Fruit fly (Drosophila melanogaster) whole organism, embryonic: ENCODE measurements around the gene ImpE3.
A peak's percentile ranks its signal among the peaks of the same experiment; 100 is the strongest.

ENCODE experiments used
- ATbp ChIP-seq: fragments of 200-800 bp; sonication (Bioruptor generic); optimal IDR thresholded peaks from 2 replicates; lab custom pipeline; 2017; ENCODE audit warnings: missing biosample characterization, mild to moderate bottlenecking, missing genetic modification characterization, missing genetic modification reagents
- Bdp1 ChIP-seq: fragments of 200-800 bp; sonication (Bioruptor generic); optimal IDR thresholded peaks from 3 replicates; lab custom pipeline; 2016; ENCODE audit warnings: missing biosample characterization, missing genetic modification characterization
- CG10462 ChIP-seq: fragments of 200-800 bp; sonication (Bioruptor generic); optimal IDR thresholded peaks from 2 replicates; lab custom pipeline; 2016; ENCODE audit warnings: missing biosample characterization, missing genetic modification characterization
- CG11398 ChIP-seq: fragments of 200-800 bp; sonication (Bioruptor generic); optimal IDR thresholded peaks from 2 replicates; lab custom pipeline; 2016; ENCODE audit warnings: missing biosample characterization, missing genetic modification characterization
- CG11695 ChIP-seq: fragments of 200-800 bp; sonication (Bioruptor generic); IDR thresholded peaks from 3 replicates; pipeline ENCODE4 v1.3.6; 2022; ENCODE audit warnings: missing biosample characterization, missing genetic modification characterization
- CG11723 ChIP-seq: fragments of 200-800 bp; sonication (Bioruptor generic); optimal IDR thresholded peaks from 2 replicates; lab custom pipeline; 2017; ENCODE audit warnings: missing biosample characterization, mild to moderate bottlenecking, missing genetic modification characterization
- CG14710 ChIP-seq: fragments of 200-800 bp; sonication (Bioruptor generic); optimal IDR thresholded peaks from 3 replicates; lab custom pipeline; 2019; ENCODE audit warnings: missing biosample characterization, mild to moderate bottlenecking, missing genetic modification characterization, moderate library complexity
- CG1792 ChIP-seq: fragments of 200-800 bp; sonication (Bioruptor generic); optimal IDR thresholded peaks from 2 replicates; lab custom pipeline; 2016; ENCODE audit warnings: missing biosample characterization, missing genetic modification characterization
- CG34224 ChIP-seq: fragments of 200-800 bp; sonication (Bioruptor generic); IDR thresholded peaks from 3 replicates; pipeline ENCODE4 v1.3.6; 2022; ENCODE audit warnings: missing biosample characterization, missing genetic modification characterization; ENCODE audit not compliant: partially characterized antibody
- CG43689 ChIP-seq: fragments of 200-800 bp; sonication (Bioruptor generic); IDR thresholded peaks from 2 replicates; pipeline ENCODE4 v1.3.6; 2022; ENCODE audit warnings: missing biosample characterization, missing genetic modification characterization
- CG4424 ChIP-seq: fragments of 200-800 bp; sonication (Bioruptor generic); optimal IDR thresholded peaks from 3 replicates; lab custom pipeline; 2016; ENCODE audit warnings: missing biosample characterization, missing genetic modification characterization
- CG5953 ChIP-seq: fragments of 200-800 bp; sonication (Bioruptor generic); IDR thresholded peaks from 2 replicates; pipeline ENCODE4 v1.3.6; 2022; ENCODE audit warnings: missing biosample characterization, missing genetic modification characterization
- CG7271 ChIP-seq: fragments of 200-800 bp; sonication (Bioruptor generic); optimal IDR thresholded peaks from 2 replicates; lab custom pipeline; 2018; ENCODE audit warnings: missing biosample characterization, mild to moderate bottlenecking, missing genetic modification characterization, moderate library complexity
- CG9727 ChIP-seq: fragments of 200-800 bp; sonication (Bioruptor generic); optimal IDR thresholded peaks from 3 replicates; lab custom pipeline; 2017; ENCODE audit warnings: missing biosample characterization, mild to moderate bottlenecking, missing genetic modification characterization
- Dad ChIP-seq: fragments of 200-800 bp; sonication (Bioruptor generic); optimal IDR thresholded peaks from 3 replicates; lab custom pipeline; 2016; ENCODE audit warnings: missing biosample characterization, missing genetic modification characterization
- HmgD ChIP-seq: fragments of 200-800 bp; sonication (Bioruptor generic); optimal IDR thresholded peaks from 3 replicates; lab custom pipeline; 2016; ENCODE audit warnings: missing biosample characterization, missing genetic modification characterization
- Hr51 ChIP-seq, 2 experiments: fragments of 200-800 bp; sonication (Bioruptor generic); optimal IDR thresholded peaks; 2 replicates in 1 of 2; 3 replicates in 1 of 2; lab custom pipeline; 2016 to 2018; ENCODE audit warnings: missing biosample characterization in 2 of 2, missing genetic modification characterization in 2 of 2, mild to moderate bottlenecking in 1 of 2, moderate library complexity in 1 of 2
- Lpt ChIP-seq: fragments of >200 bp; optimal IDR thresholded peaks from 2 replicates; lab custom pipeline; 2018; ENCODE audit warnings: missing biosample characterization, missing genetic modification characterization
- MBD-R2 ChIP-seq: fragments of 200-800 bp; sonication (Bioruptor generic); IDR thresholded peaks from 2 replicates; pipeline ENCODE4 v1.3.6; 2022; ENCODE audit warnings: missing biosample characterization, missing genetic modification characterization
- MESR4 ChIP-seq: fragments of 200-800 bp; sonication (Bioruptor generic); optimal IDR thresholded peaks from 2 replicates; lab custom pipeline; 2018; ENCODE audit warnings: missing biosample characterization, mild to moderate bottlenecking, missing genetic modification characterization, moderate library complexity
- MTF-1 ChIP-seq: fragments of 200-800 bp; sonication (Bioruptor generic); optimal IDR thresholded peaks from 2 replicates; lab custom pipeline; 2018; ENCODE audit warnings: missing biosample characterization, mild to moderate bottlenecking, missing genetic modification characterization, borderline replicate concordance
- Med ChIP-seq: fragments of 200-800 bp; sonication (Bioruptor generic); peaks from one replicate; lab custom pipeline; 2016; ENCODE audit warnings: missing biosample characterization, missing genetic modification characterization, mild to moderate bottlenecking, inconsistent platforms, moderate library complexity
- NfI ChIP-seq: fragments of 200-800 bp; sonication (Bioruptor generic); optimal IDR thresholded peaks from 3 replicates; lab custom pipeline; 2018; ENCODE audit warnings: missing biosample characterization, mild to moderate bottlenecking, missing genetic modification characterization, moderate library complexity
- Opbp ChIP-seq: fragments of 200-800 bp; sonication (Bioruptor generic); IDR thresholded peaks from 3 replicates; pipeline ENCODE4 v1.3.6; 2022; ENCODE audit warnings: missing biosample characterization, missing genetic modification characterization; ENCODE audit not compliant: partially characterized antibody
- Scr ChIP-seq: fragments of 200-800 bp; sonication (Bioruptor generic); IDR thresholded peaks from 2 replicates; pipeline ENCODE4 v1.3.6; 2022; ENCODE audit warnings: missing biosample characterization, missing genetic modification characterization; ENCODE audit not compliant: partially characterized antibody
- YL-1 ChIP-seq: fragments of 200-800 bp; sonication (Bioruptor generic); optimal IDR thresholded peaks from 3 replicates; lab custom pipeline; 2017; ENCODE audit warnings: missing biosample characterization, mild to moderate bottlenecking, missing genetic modification characterization
- br ChIP-seq: fragments of >200 bp; optimal IDR thresholded peaks from 2 replicates; lab custom pipeline; 2017
- chinmo ChIP-seq: fragments of 200-800 bp; sonication (Bioruptor generic); IDR thresholded peaks from 4 replicates; pipeline ENCODE4 v1.3.6; 2022; ENCODE audit warnings: missing biosample characterization, missing genetic modification characterization; ENCODE audit not compliant: partially characterized antibody
- crol ChIP-seq: fragments of 200-800 bp; sonication (Bioruptor generic); IDR thresholded peaks from 2 replicates; pipeline ENCODE4 v1.3.6; 2022; ENCODE audit warnings: missing biosample characterization, missing genetic modification characterization
- dmrt11E ChIP-seq: fragments of 200-800 bp; sonication (Bioruptor generic); optimal IDR thresholded peaks from 3 replicates; lab custom pipeline; 2018; ENCODE audit warnings: missing biosample characterization, mild to moderate bottlenecking, missing genetic modification characterization, moderate library complexity
- ewg ChIP-seq: fragments of 200-800 bp; sonication (Bioruptor generic); optimal IDR thresholded peaks from 3 replicates; lab custom pipeline; 2017; ENCODE audit warnings: mild to moderate bottlenecking, missing biosample characterization, missing genetic modification reagents, missing genetic modification characterization
- her ChIP-seq: fragments of 200-800 bp; sonication (Bioruptor generic); optimal IDR thresholded peaks from 2 replicates; lab custom pipeline; 2016; ENCODE audit warnings: missing biosample characterization, missing genetic modification characterization
- mam ChIP-seq: fragments of 200-800 bp; sonication (Bioruptor generic); optimal IDR thresholded peaks from 3 replicates; lab custom pipeline; 2016; ENCODE audit warnings: missing biosample characterization, missing genetic modification characterization
- nau ChIP-seq: fragments of 200-800 bp; sonication (Bioruptor generic); optimal IDR thresholded peaks from 3 replicates; lab custom pipeline; 2017; ENCODE audit warnings: missing biosample characterization, mild to moderate bottlenecking, missing genetic modification characterization, missing genetic modification reagents
- nerfin-1 ChIP-seq: fragments of 200-800 bp; sonication (Bioruptor generic); optimal IDR thresholded peaks from 3 replicates; lab custom pipeline; 2019; ENCODE audit warnings: missing biosample characterization, mild to moderate bottlenecking, missing genetic modification characterization, moderate library complexity
- pho ChIP-seq: fragments of 200-800 bp; sonication (Bioruptor generic); optimal IDR thresholded peaks from 2 replicates; lab custom pipeline; 2016; ENCODE audit warnings: missing biosample characterization, missing genetic modification characterization
- sens-2 ChIP-seq: fragments of 200-800 bp; sonication (Bioruptor generic); IDR thresholded peaks from 2 replicates; pipeline ENCODE4 v1.3.6; 2022; ENCODE audit warnings: missing biosample characterization, missing genetic modification characterization
- seq ChIP-seq: fragments of 200-800 bp; sonication (Bioruptor generic); IDR thresholded peaks from 2 replicates; pipeline ENCODE4 v1.3.6; 2022; ENCODE audit warnings: missing biosample characterization, missing genetic modification characterization
- slbo ChIP-seq: fragments of 200-800 bp; sonication (Bioruptor generic); IDR thresholded peaks from 2 replicates; pipeline ENCODE4 v1.3.6; 2022; ENCODE audit warnings: missing biosample characterization, missing genetic modification characterization

The ImpE3 gene

DNA sequence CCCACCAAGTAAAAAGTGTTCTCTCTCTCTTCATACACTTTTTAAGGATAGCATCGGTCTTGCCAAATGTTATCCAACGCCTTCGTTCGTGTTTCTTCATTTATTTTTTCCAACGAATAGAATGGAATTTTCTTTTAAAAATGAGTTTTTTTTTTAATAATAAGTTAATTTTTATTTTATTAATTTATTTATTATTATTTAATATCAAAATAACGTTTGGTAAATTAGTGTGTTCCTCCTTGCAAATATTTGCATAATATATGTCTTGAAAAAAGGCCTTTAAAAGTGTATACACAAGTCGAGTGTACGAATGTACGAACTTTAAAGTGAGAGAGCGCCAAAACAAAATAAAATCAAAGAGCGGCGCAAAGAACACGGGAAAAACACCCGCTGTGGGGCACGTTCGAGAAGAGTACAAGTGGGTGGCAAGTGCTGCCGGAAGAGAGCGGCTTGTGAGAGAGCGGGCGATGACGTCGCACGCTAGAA is 2.1 kb downstream of the ImpE3 start (continued):
- TF ChIP-seq CG43689 (GFP tag; lab: Robert Waterston, UW) (peak; percentile 58), br (lab: Kevin White, UChicago) (no peak), NfI (GFP tag; lab: Kevin White, UChicago) (peak; percentile 91), ATbp (GFP tag; lab: Kevin White, UChicago) (peak; percentile 86), MTF-1 (GFP tag; lab: Kevin White, UChicago) (peak; percentile 8), CG14710 (tag; lab: Kevin White, UChicago) (peak; percentile 83), CG11398 (no peak), CG10462 (GFP tag; lab: Kevin White, UChicago) (peak; percentile 37), CG9727 (GFP tag; lab: Kevin White, UChicago) (peak; percentile 79), Bdp1 (GFP tag; lab: Kevin White, UChicago) (peak; percentile 33), pho (GFP tag; lab: Kevin White, UChicago) (peak; percentile 47), Scr (GFP tag; lab: Robert Waterston, UW) (no peak), CG11695 (GFP tag; lab: Robert Waterston, UW) (peak; percentile 84), CG4424 (peak; percentile 71), Lpt (GFP tag; lab: Kevin White, UChicago) (no peak), CG7271 (tag; lab: Kevin White, UChicago) (no peak), CG34224 (GFP tag; lab: Robert Waterston, UW) (no peak; the same call in 2 of the 3 replicates), chinmo (GFP tag; lab: Robert Waterston, UW) (peak; percentile 74; the same call in 2 of the 4 replicates), Opbp (GFP tag; lab: Robert Waterston, UW) (no peak), CG1792 (GFP tag; lab: Kevin White, UChicago) (no peak), Dad (GFP tag; lab: Kevin White, UChicago) (no peak), her (GFP tag; lab: Kevin White, UChicago) (no peak), CG11723 (GFP tag; lab: Kevin White, UChicago) (peak; percentile 77), slbo (GFP tag; lab: Robert Waterston, UW) (peak; percentile 87), Med (peak; percentile 77), HmgD (GFP tag; lab: Kevin White, UChicago) (no peak), mam (GFP tag; lab: Kevin White, UChicago) (peak; percentile 27), nau (GFP tag; lab: Kevin White, UChicago) (no peak), dmrt11E (tag; lab: Kevin White, UChicago) (peak; percentile 70), MESR4 (no peak), sens-2 (GFP tag; lab: Robert Waterston, UW) (no peak)

DNA sequence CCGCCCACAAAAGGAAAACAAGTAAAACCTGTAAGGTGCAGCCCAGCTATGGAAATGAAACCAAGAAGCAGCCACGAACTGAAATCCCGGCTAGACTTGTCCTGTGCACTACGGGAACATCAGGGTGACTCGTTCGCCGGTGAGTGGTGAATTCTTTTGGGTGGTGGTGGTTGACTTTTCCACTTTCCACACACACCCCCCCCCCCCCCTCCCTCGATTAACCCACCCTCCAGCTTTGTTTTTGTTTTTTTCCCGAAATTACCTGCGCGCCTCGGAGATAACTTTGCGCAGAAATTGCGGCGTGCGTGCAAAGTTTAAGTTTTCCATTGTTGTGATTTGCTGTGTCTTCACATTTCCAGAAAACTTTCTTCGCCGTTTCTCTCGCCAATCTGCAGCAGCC is 2.8 kb downstream of the ImpE3 start:
- TF ChIP-seq nerfin-1 (tag; lab: Kevin White, UChicago) (no peak), ewg (GFP tag; lab: Kevin White, UChicago) (peak; percentile 47), MBD-R2 (GFP tag; lab: Robert Waterston, UW) (0 out of 2 replicates have a peak, but pooled peaks have one; percentile 15), CG5953 (GFP tag; lab: Robert Waterston, UW) (no peak), seq (GFP tag; lab: Robert Waterston, UW) (peak; percentile 59), crol (GFP tag; lab: Robert Waterston, UW) (peak; percentile 72), Hr51 (GFP tag; optimal IDR thresholded peaks at IDR 0.05; lab: Kevin White, UChicago) (no peak), YL-1 (no peak)
- TF ChIP-seq, all 482 proteins: peak for 4
